Worm (Caenorhabditis elegans) whole organism, young adult: ENCODE measurements around the gene C04B4.6.

ENCODE experiments used
- B0019.2 ChIP-seq: fragments of 200-800 bp; sonication (Bioruptor generic); conservative IDR thresholded peaks from 2 replicates; pipeline ENCODE4 v1.3.6; 2022; ENCODE audit warnings: missing genetic modification reagents, missing genetic modification characterization, missing compliant biosample characterization
- F55B11.4 ChIP-seq: sonication (generic microtip); optimal IDR thresholded peaks from 2 replicates; lab custom pipeline; 2016; ENCODE audit warnings: missing compliant biosample characterization, missing genetic modification characterization, borderline replicate concordance; ENCODE audit not compliant: insufficient read depth
- T07F8.4 ChIP-seq: sonication (generic microtip); optimal IDR thresholded peaks from 2 replicates; lab custom pipeline; 2016; ENCODE audit warnings: mild to moderate bottlenecking, missing genetic modification characterization, moderate library complexity, missing compliant biosample characterization
- T26A5.8 ChIP-seq: sonication (generic microtip); optimal IDR thresholded peaks from 2 replicates; lab custom pipeline; 2016; ENCODE audit warnings: missing genetic modification characterization, missing compliant biosample characterization
- Y79H2A.3 ChIP-seq: fragments of 200-800 bp; sonication (Bioruptor generic); conservative IDR thresholded peaks from 2 replicates; pipeline ENCODE4 v1.3.6; 2022; ENCODE audit warnings: missing genetic modification reagents, missing genetic modification characterization, missing compliant biosample characterization
- Y95B8A.8 ChIP-seq: fragments of 200-800 bp; sonication (Bioruptor generic); IDR thresholded peaks from 2 replicates; pipeline ENCODE4 v1.3.6; 2022; ENCODE audit warnings: missing genetic modification reagents, missing genetic modification characterization, missing compliant biosample characterization
- ama-1 ChIP-seq, 3 experiments: fragments of 150-350 bp in 1 of 3; sonication (generic microtip) in 2 of 3; optimal IDR thresholded peaks; 2 replicates each; lab custom pipeline; 2014 to 2018; ENCODE audit warnings: missing biosample characterization in 2 of 3, missing genetic modification characterization in 2 of 3, missing genetic modification reagents in 2 of 3
- attf-5 ChIP-seq: fragments of 200-800 bp; sonication (Bioruptor generic); optimal IDR thresholded peaks from 2 replicates; lab custom pipeline; 2018; ENCODE audit warnings: mild to moderate bottlenecking, missing genetic modification characterization, missing compliant biosample characterization
- attf-6 ChIP-seq: fragments of 200-800 bp; sonication (Bioruptor generic); IDR thresholded peaks from 2 replicates; pipeline ENCODE4 v1.3.6; 2022; ENCODE audit warnings: missing genetic modification reagents, missing genetic modification characterization, missing compliant biosample characterization
- cebp-1 ChIP-seq, 2 experiments: fragments of 200-800 bp in 1 of 2; sonication (Bioruptor generic) in 1 of 2; sonication (generic microtip) in 1 of 2; IDR thresholded peaks in 1 of 2; optimal IDR thresholded peaks in 1 of 2; 2 replicates each; pipeline versions ENCODE4 v1.3.6 to Lab custom; 2017 to 2022; ENCODE audit warnings: missing compliant biosample characterization in 2 of 2, missing genetic modification characterization in 2 of 2, mild to moderate bottlenecking in 1 of 2, missing genetic modification reagents in 1 of 2, moderate library complexity in 1 of 2
- cebp-2 ChIP-seq: fragments of 200-800 bp; sonication (Bioruptor generic); IDR thresholded peaks from 2 replicates; pipeline ENCODE4 v1.3.6; 2022; ENCODE audit warnings: missing genetic modification characterization, missing compliant biosample characterization
- ceh-91 ChIP-seq: fragments of 200-800 bp; sonication (Bioruptor generic); IDR thresholded peaks from 2 replicates; pipeline ENCODE4 v1.3.6; 2022; ENCODE audit warnings: missing genetic modification reagents, missing genetic modification characterization, missing compliant biosample characterization
- die-1 ChIP-seq: sonication (generic microtip); optimal IDR thresholded peaks from 2 replicates; lab custom pipeline; 2016; ENCODE audit warnings: missing genotype, mild to moderate bottlenecking, missing genetic modification characterization, missing compliant biosample characterization
- dpl-1 ChIP-seq: fragments of 150-350 bp; optimal IDR thresholded peaks from 2 replicates; lab custom pipeline; 2014; ENCODE audit warnings: missing biosample characterization, missing genetic modification reagents, missing genetic modification characterization
- egl-18 ChIP-seq: fragments of 200-800 bp; sonication (Bioruptor generic); IDR thresholded peaks from 2 replicates; pipeline ENCODE4 v1.3.6; 2022; ENCODE audit warnings: missing genetic modification reagents, missing genetic modification characterization, missing compliant biosample characterization
- egl-44 ChIP-seq: fragments of 200-800 bp; sonication (Bioruptor generic); IDR thresholded peaks from 2 replicates; pipeline ENCODE4 v1.3.6; 2022; ENCODE audit warnings: missing genetic modification reagents, missing genetic modification characterization, missing compliant biosample characterization
- egrh-3 ChIP-seq: fragments of 200-800 bp; sonication (Bioruptor generic); IDR thresholded peaks from 2 replicates; pipeline ENCODE4 v1.3.6; 2022; ENCODE audit warnings: missing genetic modification reagents, missing genetic modification characterization, missing compliant biosample characterization
- ekl-4 ChIP-seq: fragments of 200-800 bp; sonication (Bioruptor generic); IDR thresholded peaks from 2 replicates; pipeline ENCODE4 v1.3.6; 2022; ENCODE audit warnings: missing genetic modification reagents, missing genetic modification characterization, missing compliant biosample characterization
- fkh-3 ChIP-seq: sonication (generic microtip); optimal IDR thresholded peaks from 2 replicates; lab custom pipeline; 2016; ENCODE audit warnings: mild to moderate bottlenecking, missing genetic modification characterization, missing compliant biosample characterization
- lag-1 ChIP-seq: fragments of 200-800 bp; sonication (Bioruptor generic); IDR thresholded peaks from 2 replicates; pipeline ENCODE4 v1.3.6; 2022; ENCODE audit warnings: missing genetic modification reagents, missing genetic modification characterization, missing compliant biosample characterization
- lin-40 ChIP-seq: sonication (generic microtip); optimal IDR thresholded peaks from 2 replicates; lab custom pipeline; 2016; ENCODE audit warnings: missing genetic modification characterization, mild to moderate bottlenecking, missing compliant biosample characterization, missing genotype, missing genetic modification reagents
- madf-10 ChIP-seq: sonication (generic microtip); optimal IDR thresholded peaks from 2 replicates; lab custom pipeline; 2016; ENCODE audit warnings: mild to moderate bottlenecking, missing genetic modification characterization, missing compliant biosample characterization
- madf-6 ChIP-seq: fragments of 200-800 bp; sonication (Bioruptor generic); IDR thresholded peaks from 2 replicates; pipeline ENCODE4 v1.3.6; 2022; ENCODE audit warnings: missing genetic modification reagents, missing genetic modification characterization, missing compliant biosample characterization
- mcd-1 ChIP-seq: fragments of 200-800 bp; sonication (Bioruptor generic); IDR thresholded peaks from 2 replicates; pipeline ENCODE4 v1.3.6; 2022; ENCODE audit warnings: missing genetic modification reagents, missing genetic modification characterization, missing compliant biosample characterization
- nfya-1 ChIP-seq: sonication (generic microtip); optimal IDR thresholded peaks from 2 replicates; lab custom pipeline; 2017; ENCODE audit warnings: antibody characterized with exemption, missing compliant biosample characterization, missing genetic modification characterization, borderline replicate concordance; ENCODE audit not compliant: insufficient read depth
- nfya-2 ChIP-seq: fragments of 200-800 bp; sonication (Bioruptor generic); IDR thresholded peaks from 2 replicates; pipeline ENCODE4 v1.3.6; 2022; ENCODE audit warnings: missing genetic modification reagents, missing genetic modification characterization, missing compliant biosample characterization
- nhr-120 ChIP-seq: fragments of 200-800 bp; sonication (Bioruptor generic); IDR thresholded peaks from 2 replicates; pipeline ENCODE4 v1.3.6; 2022; ENCODE audit warnings: missing genetic modification characterization, missing compliant biosample characterization
- nhr-27 ChIP-seq: fragments of 200-800 bp; sonication (Bioruptor generic); optimal IDR thresholded peaks from 2 replicates; lab custom pipeline; 2018; ENCODE audit warnings: mild to moderate bottlenecking, missing genetic modification characterization, moderate library complexity, missing compliant biosample characterization
- nhr-80 ChIP-seq: sonication (generic microtip); optimal IDR thresholded peaks from 2 replicates; lab custom pipeline; 2016; ENCODE audit warnings: missing genetic modification characterization, missing compliant biosample characterization
- sdz-38 ChIP-seq: sonication (generic microtip); optimal IDR thresholded peaks from 2 replicates; lab custom pipeline; 2016; ENCODE audit warnings: missing genotype, missing genetic modification characterization, missing compliant biosample characterization
- snpc-3.4 ChIP-seq: sonication (generic microtip); optimal IDR thresholded peaks from 2 replicates; lab custom pipeline; 2017; ENCODE audit warnings: missing genetic modification characterization, mild to moderate bottlenecking, missing compliant biosample characterization, antibody characterized with exemption, moderate library complexity, missing genotype, missing genetic modification reagents
- somi-1 ChIP-seq: fragments of 200-800 bp; sonication (Bioruptor generic); optimal IDR thresholded peaks from 2 replicates; lab custom pipeline; 2018; ENCODE audit warnings: mild to moderate bottlenecking, missing genetic modification characterization, missing compliant biosample characterization
- tbp1 ChIP-seq: fragments of 200-800 bp; sonication (Bioruptor generic); optimal IDR thresholded peaks from 2 replicates; lab custom pipeline; 2018; ENCODE audit warnings: mild to moderate bottlenecking, missing genetic modification characterization, missing compliant biosample characterization
- zfh-2 ChIP-seq: fragments of 200-800 bp; sonication (Bioruptor generic); conservative IDR thresholded peaks from 2 replicates; pipeline ENCODE4 v1.3.6; 2022; ENCODE audit warnings: missing genetic modification reagents, missing genetic modification characterization, missing compliant biosample characterization
- ztf-22 ChIP-seq: fragments of 200-800 bp; sonication (Bioruptor generic); optimal IDR thresholded peaks from 2 replicates; lab custom pipeline; 2018; ENCODE audit warnings: mild to moderate bottlenecking, missing genetic modification characterization, moderate library complexity, missing compliant biosample characterization
- ztf-6 ChIP-seq: fragments of 200-800 bp; sonication (Bioruptor generic); IDR thresholded peaks from 2 replicates; pipeline ENCODE4 v1.3.6; 2022; ENCODE audit warnings: missing genetic modification reagents, missing genetic modification characterization, missing compliant biosample characterization

C04B4.6 gene

ce11 chrX:12256594-12257048, 18.9 kb downstream of the C04B4.6 start, which contains the start of gene E01G6.2:
TSS of gene E01G6.2 (plus strand) at chrX:12256644.
- no peak for TF ChIP-seq snpc-3.4
- peak; percentile 50 for TF ChIP-seq zfh-2 (GFP tag; lab: Robert Waterston, UW)
- TF ChIP-seq somi-1 (GFP tag; lab: Kevin White, UChicago) = no peak

ce11 chrX:12252189-12252588, 23.3 kb downstream of the C04B4.6 start:
- no peak for TF ChIP-seq ceh-91 (GFP tag; lab: Robert Waterston, UW)
- no peak for TF ChIP-seq cebp-1 (GFP tag; IDR thresholded peaks at IDR 0.05; lab: Robert Waterston, UW)
- TF ChIP-seq cebp-1 (tag; optimal IDR thresholded peaks at IDR 0.05; lab: Kevin White, UChicago) = no peak
- no peak for TF ChIP-seq dpl-1 (GFP tag; lab: Kevin White, UChicago)
- no peak for TF ChIP-seq lag-1
- no peak for TF ChIP-seq B0019.2 (GFP tag; lab: Robert Waterston, UW)
- no peak for TF ChIP-seq ekl-4 (GFP tag; lab: Robert Waterston, UW)
- no peak for TF ChIP-seq madf-10
- no peak for TF ChIP-seq egrh-3 (GFP tag; lab: Robert Waterston, UW)
- TF ChIP-seq mcd-1 (GFP tag; lab: Robert Waterston, UW) = no peak
- no peak for TF ChIP-seq egl-44 (GFP tag; lab: Robert Waterston, UW)
- TF ChIP-seq, all 124 proteins: peak for 0

- TF ChIP-seq attf-5 (GFP tag; lab: Kevin White, UChicago) = no peak
- no peak for TF ChIP-seq egl-18
- no peak for TF ChIP-seq ztf-22
- no peak for TF ChIP-seq Y95B8A.8
- no peak for TF ChIP-seq Y79H2A.3 (GFP tag; lab: Robert Waterston, UW)
- TF ChIP-seq ama-1 (optimal IDR thresholded peaks at IDR 0.05; lab: Kevin White, UChicago) = no peak
- no peak for TF ChIP-seq ama-1 (GFP tag; optimal IDR thresholded peaks at IDR 0.05; lab: Kevin White, UChicago)
- TF ChIP-seq nfya-2 (GFP tag; lab: Robert Waterston, UW) = no peak
- no peak for TF ChIP-seq die-1 (tag; lab: Kevin White, UChicago)
- TF ChIP-seq T26A5.8 (tag; lab: Kevin White, UChicago) = no peak
- no peak for TF ChIP-seq ztf-6 (GFP tag; lab: Robert Waterston, UW)
- no peak for TF ChIP-seq sdz-38
- no peak for TF ChIP-seq nhr-27
Observed at ce11 chrX:12248140-12248539, 27.3 kb downstream of the C04B4.6 start.

- TF ChIP-seq tbp1 (no peak), cebp-2 (GFP tag; lab: Robert Waterston, UW) (no peak), nfya-1 (no peak), T07F8.4 (tag; lab: Kevin White, UChicago) (no peak), fkh-3 (tag; lab: Kevin White, UChicago) (no peak), nhr-80 (tag; lab: Kevin White, UChicago) (peak; percentile 82), F55B11.4 (no peak)
Observed at ce11 chrX:12242902-12243301, 32.6 kb downstream of the C04B4.6 start.

ce11 chrX:12241457-12241856, 34.0 kb downstream of the C04B4.6 start, which contains the start of gene cest-3:
TSS of gene cest-3 (plus strand) at chrX:12241646.
- TF ChIP-seq nhr-80 (tag; lab: Kevin White, UChicago) (peak; percentile 68), attf-6 (GFP tag; lab: Robert Waterston, UW) (no peak), lin-40 (tag; lab: Kevin White, UChicago) (no peak), nhr-120 (GFP tag; lab: Robert Waterston, UW) (no peak), madf-10 (no peak), sdz-38 (no peak), madf-6 (GFP tag; lab: Robert Waterston, UW) (no peak)
- TF ChIP-seq, all 124 proteins: peak for 1
